Worm (Caenorhabditis elegans) whole organism, L1 larva: ENCODE results near the gene B0024.3.

Source experiments
- ama-1 ChIP-seq: fragments of 150-350 bp; optimal IDR thresholded peaks from 2 replicates; lab custom pipeline; 2014
- ceh-8 ChIP-seq: fragments of 200-800 bp; sonication (Bioruptor generic); optimal IDR thresholded peaks from 2 replicates; lab custom pipeline; 2018; ENCODE audit warnings: mild to moderate bottlenecking, missing genetic modification characterization, moderate library complexity, missing compliant biosample characterization
- lin-13 ChIP-seq: fragments of 150-350 bp; optimal IDR thresholded peaks from 2 replicates; lab custom pipeline; 2014; ENCODE audit warnings: missing biosample characterization, missing genetic modification reagents, missing genetic modification characterization
- mep-1 ChIP-seq: fragments of 150-350 bp; optimal IDR thresholded peaks from 2 replicates; lab custom pipeline; 2014; ENCODE audit warnings: missing biosample characterization, missing genetic modification characterization
- nhr-237 ChIP-seq: fragments of 150-350 bp; optimal IDR thresholded peaks from 2 replicates; lab custom pipeline; 2014; ENCODE audit warnings: missing biosample characterization, missing genetic modification characterization
- ztf-11 ChIP-seq, 2 experiments: sonication (generic microtip); optimal IDR thresholded peaks; 2 replicates each; lab custom pipeline; 2016 to 2017; ENCODE audit warnings: missing genetic modification characterization in 2 of 2, missing biosample characterization in 1 of 2, missing compliant biosample characterization in 1 of 2

- TF ChIP-seq mep-1 (tag; lab: Kevin White, UChicago): no peak
- TF ChIP-seq ceh-8 (GFP tag; lab: Kevin White, UChicago): no peak
- no peak for TF ChIP-seq nhr-237
- TF ChIP-seq lin-13: no peak
- TF ChIP-seq ztf-11 (tag; optimal IDR thresholded peaks at IDR 0.05; lab: Kevin White, UChicago): no peak
- no peak for TF ChIP-seq ama-1
Measured at ce11 chrV:10287260-10287659, at the start of gene B0024.3.
